Worm (Caenorhabditis elegans) whole organism, L2 larva: ENCODE data around the gene arrd-9.

ENCODE experiments used
- C34F6.9 ChIP-seq: fragments of 150-350 bp; optimal IDR thresholded peaks from 2 replicates; lab custom pipeline; 2014; ENCODE audit warnings: missing biosample characterization, missing genetic modification characterization
- F13H6.1 ChIP-seq: sonication (generic microtip); optimal IDR thresholded peaks from 2 replicates; lab custom pipeline; 2016; ENCODE audit warnings: missing genetic modification characterization, missing compliant biosample characterization
- R02D3.7 ChIP-seq: fragments of 150-350 bp; optimal IDR thresholded peaks from 2 replicates; lab custom pipeline; 2014; ENCODE audit warnings: missing biosample characterization, missing genetic modification characterization
- ZK546.5 ChIP-seq: sonication (generic microtip); optimal IDR thresholded peaks from 2 replicates; lab custom pipeline; 2017; ENCODE audit warnings: missing biosample characterization, missing genetic modification characterization
- alr-1 ChIP-seq: fragments of 150-350 bp; optimal IDR thresholded peaks from 2 replicates; lab custom pipeline; 2014; ENCODE audit warnings: missing biosample characterization, missing genetic modification characterization
- aly-2 ChIP-seq: fragments of 150-350 bp; optimal IDR thresholded peaks from 2 replicates; lab custom pipeline; 2014; ENCODE audit warnings: missing biosample characterization, missing genetic modification characterization
- blmp-1 ChIP-seq: sonication (generic microtip); optimal IDR thresholded peaks from 2 replicates; lab custom pipeline; 2017; ENCODE audit warnings: missing genetic modification characterization, mild to moderate bottlenecking, missing compliant biosample characterization, antibody characterized with exemption, moderate library complexity; ENCODE audit not compliant: insufficient read depth
- ceh-16 ChIP-seq: fragments of 150-350 bp; optimal IDR thresholded peaks from 2 replicates; lab custom pipeline; 2014; ENCODE audit warnings: missing biosample characterization, missing genetic modification characterization
- crh-2 ChIP-seq: sonication (generic microtip); optimal IDR thresholded peaks from 2 replicates; lab custom pipeline; 2017; ENCODE audit warnings: missing biosample characterization, missing genetic modification characterization
- dmd-4 ChIP-seq: sonication (generic microtip); optimal IDR thresholded peaks from 2 replicates; lab custom pipeline; 2017; ENCODE audit warnings: missing biosample characterization, missing genetic modification characterization
- elt-1 ChIP-seq: fragments of 150-350 bp; optimal IDR thresholded peaks from 2 replicates; lab custom pipeline; 2014; ENCODE audit warnings: missing biosample characterization, missing genetic modification characterization
- elt-3 ChIP-seq: sonication (generic microtip); optimal IDR thresholded peaks from 2 replicates; lab custom pipeline; 2017; ENCODE audit warnings: missing biosample characterization, missing genetic modification characterization
- gmeb-1 ChIP-seq: fragments of 150-350 bp; optimal IDR thresholded peaks from 2 replicates; lab custom pipeline; 2014; ENCODE audit warnings: missing biosample characterization, missing genetic modification characterization
- lin-11 ChIP-seq: fragments of 150-350 bp; sonication (generic microtip); optimal IDR thresholded peaks from 2 replicates; lab custom pipeline; 2014; ENCODE audit warnings: missing biosample characterization, missing genetic modification characterization, inconsistent platforms, mixed read lengths
- lin-13 ChIP-seq: fragments of 150-350 bp; optimal IDR thresholded peaks from 2 replicates; lab custom pipeline; 2014; ENCODE audit warnings: missing biosample characterization, missing genetic modification reagents, missing genetic modification characterization
- lin-39 ChIP-seq: fragments of 150-350 bp; optimal IDR thresholded peaks from 2 replicates; lab custom pipeline; 2014; ENCODE audit warnings: missing biosample characterization, missing genetic modification reagents, missing genetic modification characterization
- lsy-2 ChIP-seq, 2 experiments: fragments of 150-350 bp in 1 of 2; sonication (generic microtip) in 1 of 2; optimal IDR thresholded peaks; 2 replicates each; lab custom pipeline; 2014 to 2017; ENCODE audit warnings: missing biosample characterization in 2 of 2, missing genetic modification characterization in 2 of 2
- mab-5 ChIP-seq: fragments of 150-350 bp; optimal IDR thresholded peaks from 2 replicates; lab custom pipeline; 2014; ENCODE audit warnings: missing biosample characterization, missing genetic modification characterization
- mbf-1 ChIP-seq: sonication (generic microtip); optimal IDR thresholded peaks from 2 replicates; lab custom pipeline; 2017; ENCODE audit warnings: missing biosample characterization, missing genetic modification characterization
- nhr-11 ChIP-seq: fragments of 150-350 bp; optimal IDR thresholded peaks from 2 replicates; lab custom pipeline; 2014; ENCODE audit warnings: missing biosample characterization, missing genetic modification characterization
- nhr-12 ChIP-seq: fragments of 150-350 bp; optimal IDR thresholded peaks from 2 replicates; lab custom pipeline; 2014; ENCODE audit warnings: missing biosample characterization, missing genetic modification characterization
- nhr-129 ChIP-seq: fragments of 150-350 bp; optimal IDR thresholded peaks from 2 replicates; lab custom pipeline; 2014; ENCODE audit warnings: missing biosample characterization, missing genetic modification characterization
- nhr-21 ChIP-seq: fragments of 150-350 bp; optimal IDR thresholded peaks from 2 replicates; lab custom pipeline; 2014; ENCODE audit warnings: missing biosample characterization, missing genetic modification characterization
- nhr-237 ChIP-seq: fragments of 150-350 bp; optimal IDR thresholded peaks from 2 replicates; lab custom pipeline; 2014; ENCODE audit warnings: missing biosample characterization, missing genetic modification characterization
- nhr-25 ChIP-seq: fragments of 150-350 bp; sonication (generic microtip); optimal IDR thresholded peaks from 3 replicates; lab custom pipeline; 2014; ENCODE audit warnings: missing biosample characterization, missing genetic modification characterization
- nhr-6 ChIP-seq: fragments of 150-350 bp; optimal IDR thresholded peaks from 2 replicates; lab custom pipeline; 2014; ENCODE audit warnings: missing biosample characterization, missing genetic modification characterization
- nhr-77 ChIP-seq: fragments of 150-350 bp; optimal IDR thresholded peaks from 2 replicates; lab custom pipeline; 2014; ENCODE audit warnings: missing biosample characterization, missing genetic modification characterization
- sem-4 ChIP-seq: fragments of 150-350 bp; optimal IDR thresholded peaks from 2 replicates; lab custom pipeline; 2014; ENCODE audit warnings: missing biosample characterization, missing genetic modification reagents, missing genetic modification characterization
- skn-1 ChIP-seq: sonication (generic microtip); optimal IDR thresholded peaks from 2 replicates; lab custom pipeline; 2017; ENCODE audit warnings: missing biosample characterization, missing genetic modification characterization
- sma-3 ChIP-seq: sonication (generic microtip); optimal IDR thresholded peaks from 2 replicates; lab custom pipeline; 2016; ENCODE audit warnings: missing genetic modification reagents, missing genetic modification characterization, missing compliant biosample characterization
- snpc-4 ChIP-seq: fragments of 150-350 bp; optimal IDR thresholded peaks from 2 replicates; lab custom pipeline; 2014; ENCODE audit warnings: missing biosample characterization, missing genetic modification characterization
- unc-55 ChIP-seq: fragments of 150-350 bp; sonication (generic microtip); optimal IDR thresholded peaks from 3 replicates; lab custom pipeline; 2014; ENCODE audit warnings: missing biosample characterization, missing genetic modification reagents, missing genetic modification characterization
- unc-62 ChIP-seq: fragments of 150-350 bp; optimal IDR thresholded peaks from 2 replicates; lab custom pipeline; 2014; ENCODE audit warnings: missing biosample characterization, missing genetic modification reagents, missing genetic modification characterization
- zag-1 ChIP-seq: fragments of 150-350 bp; optimal IDR thresholded peaks from 2 replicates; lab custom pipeline; 2014; ENCODE audit warnings: missing biosample characterization, missing genetic modification characterization
- ztf-11 ChIP-seq: sonication (generic microtip); optimal IDR thresholded peaks from 2 replicates; lab custom pipeline; 2017; ENCODE audit warnings: missing biosample characterization, missing genetic modification characterization
- ztf-4 ChIP-seq: fragments of 150-350 bp; optimal IDR thresholded peaks from 2 replicates; lab custom pipeline; 2014; ENCODE audit warnings: missing biosample characterization, missing genetic modification characterization

Gene arrd-9

ce11 chrII:12438441-12438840 lies 42.3 kb downstream of the arrd-9 start, which contains the start of gene Y57A10C.9:
Y57A10C.9 (minus strand) TSS chrII:12438541.
- no peak for TF ChIP-seq skn-1 (tag; lab: Kevin White, UChicago)
- TF ChIP-seq ceh-16 (tag; lab: Kevin White, UChicago) = no peak
- TF ChIP-seq ztf-4 (tag; lab: Kevin White, UChicago) = no peak
- TF ChIP-seq zag-1 (tag; lab: Kevin White, UChicago) = no peak
- TF ChIP-seq lsy-2 (tag; optimal IDR thresholded peaks at IDR 0.05; lab: Kevin White, UChicago) = no peak
- TF ChIP-seq lin-11 (tag; lab: Kevin White, UChicago) = no peak

- TF ChIP-seq F13H6.1 (tag; lab: Kevin White, UChicago) = no peak
- TF ChIP-seq mab-5 = no peak
- no peak for TF ChIP-seq R02D3.7 (tag; lab: Kevin White, UChicago)
- TF ChIP-seq ZK546.5 = no peak
- TF ChIP-seq elt-3 = no peak
- no peak for TF ChIP-seq lin-11 (tag; lab: Kevin White, UChicago)
- no peak for TF ChIP-seq alr-1 (tag; lab: Kevin White, UChicago)
- TF ChIP-seq unc-62 (GFP tag; lab: Kevin White, UChicago) = no peak
- no peak for TF ChIP-seq nhr-21 (tag; lab: Kevin White, UChicago)
- TF ChIP-seq blmp-1 = no peak
- TF ChIP-seq dmd-4 (tag; lab: Kevin White, UChicago) = no peak
- TF ChIP-seq lsy-2 (tag; optimal IDR thresholded peaks at IDR 0.05; lab: Kevin White, UChicago) = no peak
- TF ChIP-seq nhr-77 (tag; lab: Kevin White, UChicago) = no peak
- no peak for TF ChIP-seq snpc-4 (tag; lab: Kevin White, UChicago)
- no peak for TF ChIP-seq unc-55 (GFP tag; lab: Kevin White, UChicago)
- no peak for TF ChIP-seq sma-3
- TF ChIP-seq lin-39 (tag; lab: Kevin White, UChicago) = no peak
- TF ChIP-seq ceh-16 (tag; lab: Kevin White, UChicago) = no peak
Measured at ce11 chrII:12436717-12437116, 44.0 kb downstream of the arrd-9 start.

- TF ChIP-seq nhr-11 (tag; lab: Kevin White, UChicago) (no peak), unc-62 (GFP tag; lab: Kevin White, UChicago) (no peak), aly-2 (tag; lab: Kevin White, UChicago) (no peak), sem-4 (tag; lab: Kevin White, UChicago) (no peak), ZK546.5 (no peak), R02D3.7 (tag; lab: Kevin White, UChicago) (no peak), nhr-6 (tag; lab: Kevin White, UChicago) (no peak), nhr-12 (tag; lab: Kevin White, UChicago) (no peak), snpc-4 (tag; lab: Kevin White, UChicago) (no peak), ceh-16 (tag; lab: Kevin White, UChicago) (no peak), nhr-237 (tag; lab: Kevin White, UChicago) (no peak), elt-3 (no peak)
- TF ChIP-seq, all 48 proteins: peak for 0
Measured at ce11 chrII:12435202-12435872, 45.4 kb downstream of the arrd-9 start.

ce11 chrII:12432356-12432755 lies 48.4 kb downstream of the arrd-9 start, which contains the start of gene dct-12:
dct-12 (minus strand) TSS chrII:12432456.
- TF ChIP-seq skn-1 (tag; lab: Kevin White, UChicago) (no peak), ceh-16 (tag; lab: Kevin White, UChicago) (no peak), nhr-12 (tag; lab: Kevin White, UChicago) (no peak), unc-55 (GFP tag; lab: Kevin White, UChicago) (no peak), mbf-1 (no peak), nhr-21 (tag; lab: Kevin White, UChicago) (no peak), lin-13 (GFP tag; lab: Kevin White, UChicago) (no peak), crh-2 (tag; lab: Kevin White, UChicago) (no peak), lsy-2 (tag; optimal IDR thresholded peaks at IDR 0.05; lab: Kevin White, UChicago) (no peak), C34F6.9 (no peak), elt-1 (tag; lab: Kevin White, UChicago) (no peak), nhr-129 (tag; lab: Kevin White, UChicago) (no peak), ZK546.5 (no peak), ztf-11 (no peak), unc-62 (GFP tag; lab: Kevin White, UChicago) (no peak), gmeb-1 (no peak), nhr-25 (tag; lab: Kevin White, UChicago) (no peak)
